Worm (Caenorhabditis elegans): ENCODE data around the gene H25P19.1.

H25P19.1 gene

ce11 chrV:728822-729493, 41.5 kb downstream of the H25P19.1 start (continued):
- no peak for TF ChIP-seq madf-8 (GFP tag; conservative IDR thresholded peaks at IDR 0.05)
- peak; percentile 54 for TF ChIP-seq tlf-1 (GFP tag; optimal IDR thresholded peaks at IDR 0.05)
- no peak for TF ChIP-seq F49E8.2 (tag; optimal IDR thresholded peaks at IDR 0.05; ENCODE audit: insufficient read depth)
- TF ChIP-seq F55B11.4 (tag; optimal IDR thresholded peaks at IDR 0.05; ENCODE audit: borderline replicate concordance, insufficient read depth): no peak
- TF ChIP-seq lin-26 (GFP tag; IDR thresholded peaks at IDR 0.05): no peak
- TF ChIP-seq T26A5.8 (tag; optimal IDR thresholded peaks at IDR 0.05): no peak
- peak; percentile 29 for TF ChIP-seq ZK185.1 (tag; optimal IDR thresholded peaks at IDR 0.05; ENCODE audit: poor library complexity, severe bottlenecking)
- TF ChIP-seq ceh-100 (GFP tag; IDR thresholded peaks at IDR 0.05): no peak
- TF ChIP-seq Y56A3A.18 (GFP tag; IDR thresholded peaks at IDR 0.05): no peak
- no peak for TF ChIP-seq mcd-1 (GFP tag; IDR thresholded peaks at IDR 0.05)
- peak; percentile 22 for TF ChIP-seq attf-5 (GFP tag; optimal IDR thresholded peaks at IDR 0.05)
- TF ChIP-seq K12H6.12 (tag; optimal IDR thresholded peaks at IDR 0.05): peak; percentile 32
- no peak for TF ChIP-seq hmg-1.2 (GFP tag; IDR thresholded peaks at IDR 0.05)
- no peak for TF ChIP-seq snpc-3.4 (tag; optimal IDR thresholded peaks at IDR 0.05)
- TF ChIP-seq dpl-1 (GFP tag; optimal IDR thresholded peaks at IDR 0.05): no peak
- no peak for TF ChIP-seq F57A8.1 (GFP tag; optimal IDR thresholded peaks at IDR 0.05)
- no peak for TF ChIP-seq bed-2 (GFP tag; IDR thresholded peaks at IDR 0.05)
- peak; percentile 67 for TF ChIP-seq somi-1 (GFP tag; optimal IDR thresholded peaks at IDR 0.05)
- no peak for TF ChIP-seq F52B5.7 (tag; optimal IDR thresholded peaks at IDR 0.05)
- no peak for TF ChIP-seq sea-2 (GFP tag; IDR thresholded peaks at IDR 0.05)
- no peak for TF ChIP-seq sptf-2 (GFP tag; optimal IDR thresholded peaks at IDR 0.05)
- no peak for TF ChIP-seq attf-6 (GFP tag; IDR thresholded peaks at IDR 0.05)
- TF ChIP-seq C06A6.2 (GFP tag; conservative IDR thresholded peaks at IDR 0.05): no peak
- no peak for TF ChIP-seq aptf-2 (GFP tag; conservative IDR thresholded peaks at IDR 0.05)
- TF ChIP-seq akir-1 (GFP tag; optimal IDR thresholded peaks at IDR 0.05): no peak
- TF ChIP-seq ceh-91 (GFP tag; IDR thresholded peaks at IDR 0.05): no peak
- no peak for TF ChIP-seq snpc-1.3 (tag; optimal IDR thresholded peaks at IDR 0.05; ENCODE audit: insufficient read depth)
- no peak for TF ChIP-seq ztf-25 (GFP tag; IDR thresholded peaks at IDR 0.05)
- TF ChIP-seq T07F8.4 (tag; optimal IDR thresholded peaks at IDR 0.05): no peak
- TF ChIP-seq nfya-1 (tag; optimal IDR thresholded peaks at IDR 0.05; ENCODE audit: borderline replicate concordance, insufficient read depth): no peak
- no peak for TF ChIP-seq unc-62 (GFP tag; optimal IDR thresholded peaks at IDR 0.05)
- TF ChIP-seq lin-40 (tag; optimal IDR thresholded peaks at IDR 0.05): peak; percentile 24
- TF ChIP-seq cebp-1 (GFP tag; IDR thresholded peaks at IDR 0.05): no peak
- peak; percentile 44 for TF ChIP-seq cebp-1 (tag; optimal IDR thresholded peaks at IDR 0.05)
- TF ChIP-seq ama-1 (optimal IDR thresholded peaks at IDR 0.05): peak; percentile 85
- no peak for TF ChIP-seq ama-1 (GFP tag; optimal IDR thresholded peaks at IDR 0.05)
- TF ChIP-seq attf-3 (GFP tag; conservative IDR thresholded peaks at IDR 0.05): no peak
- no peak for TF ChIP-seq ceh-40 (GFP tag; IDR thresholded peaks at IDR 0.05)
- no peak for TF ChIP-seq him-1 (tag; optimal IDR thresholded peaks at IDR 0.05)
- TF ChIP-seq madf-3 (GFP tag; IDR thresholded peaks at IDR 0.05): no peak
- TF ChIP-seq ccch-3 (GFP tag; optimal IDR thresholded peaks at IDR 0.05): no peak
- TF ChIP-seq F33H1.4 (GFP tag; IDR thresholded peaks at IDR 0.05): no peak
- no peak for TF ChIP-seq rcor-1 (GFP tag; IDR thresholded peaks at IDR 0.05)
- TF ChIP-seq rpc-1 (optimal IDR thresholded peaks at IDR 0.05): no peak
- no peak for TF ChIP-seq rpc-1 (tag; optimal IDR thresholded peaks at IDR 0.05)
- no peak for TF ChIP-seq hsf-1 (GFP tag; IDR thresholded peaks at IDR 0.05)
- no peak for TF ChIP-seq mes-4 (tag; optimal IDR thresholded peaks at IDR 0.05)
- TF ChIP-seq tbx-9 (tag; optimal IDR thresholded peaks at IDR 0.05; ENCODE audit: borderline replicate concordance): no peak
- TF ChIP-seq egl-44 (GFP tag; IDR thresholded peaks at IDR 0.05): no peak
